Worm (Caenorhabditis elegans): ENCODE data around the gene srg-46.

The srg-46 gene

DNA sequence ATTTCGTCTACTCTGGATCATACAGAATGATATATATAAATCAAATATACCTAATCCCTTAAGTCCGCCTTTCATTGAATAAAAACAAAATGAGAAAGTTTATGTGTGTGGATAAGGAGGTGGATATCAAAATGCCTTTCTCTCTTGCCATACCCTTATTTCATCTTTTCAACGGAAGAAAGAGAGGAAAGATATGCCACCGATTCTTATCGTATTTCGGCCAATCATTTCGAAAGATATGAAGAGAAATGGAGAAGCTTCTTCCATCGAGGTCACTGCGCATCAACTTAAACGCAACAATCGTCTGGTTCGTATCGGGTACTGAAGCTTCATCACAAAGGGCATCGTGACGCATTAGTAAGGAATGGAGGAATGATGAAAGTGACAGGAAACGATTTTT lies 49.8 kb downstream of the srg-46 start:
- TF ChIP-seq nhr-20 (tag; optimal IDR thresholded peaks at IDR 0.05), result no peak
- peak; percentile 83 for TF ChIP-seq blmp-1 (tag; optimal IDR thresholded peaks at IDR 0.05)
- no peak for TF ChIP-seq efl-3 (GFP tag; optimal IDR thresholded peaks at IDR 0.05)
- TF ChIP-seq hpl-2 (GFP tag; optimal IDR thresholded peaks at IDR 0.05), result no peak
- peak; percentile 21 for TF ChIP-seq mep-1 (tag; optimal IDR thresholded peaks at IDR 0.05)
- TF ChIP-seq zag-1 (tag; optimal IDR thresholded peaks at IDR 0.05), result no peak
- TF ChIP-seq elt-3 (tag; optimal IDR thresholded peaks at IDR 0.05), result peak in 2 of 6 experiments; percentile 11 to 42
- no peak for TF ChIP-seq ceh-88 (GFP tag; IDR thresholded peaks at IDR 0.05)
- no peak for TF ChIP-seq dsc-1 (tag; optimal IDR thresholded peaks at IDR 0.05)
- peak; percentile 19 for TF ChIP-seq ztf-4 (tag; optimal IDR thresholded peaks at IDR 0.05)
- no peak for TF ChIP-seq ceh-90 (tag; optimal IDR thresholded peaks at IDR 0.05)
- TF ChIP-seq ceh-63 (GFP tag; optimal IDR thresholded peaks at IDR 0.05), result no peak

All from whole organism, L1 larva.